Fruit fly (Drosophila melanogaster): ENCODE measurements around the gene TBC1D23.

dm6 chr2L:1114230-1114629, 14.9 kb upstream of the TBC1D23 start:
- TF ChIP-seq CTCF (optimal IDR thresholded peaks at IDR 0.05) (no peak), CG8478 (optimal IDR thresholded peaks at IDR 0.05) (no peak)

All from S2 (cell line).